Fruit fly (Drosophila melanogaster) whole organism, adult: Measurements from ENCODE around the gene CG7049.

Source experiments
- CG11617 ChIP-seq: fragments of 200-800 bp; sonication (Bioruptor generic); optimal IDR thresholded peaks from 2 replicates; lab custom pipeline; 2017; ENCODE audit warnings: mild to moderate bottlenecking, missing biosample characterization, missing genetic modification reagents, missing genetic modification characterization
- CG12768 ChIP-seq: fragments of 200-800 bp; sonication (Bioruptor generic); optimal IDR thresholded peaks from 2 replicates; lab custom pipeline; 2017; ENCODE audit warnings: missing biosample characterization, missing genetic modification characterization, mild to moderate bottlenecking, moderate library complexity, missing genetic modification reagents
- CG14711 ChIP-seq: fragments of 200-800 bp; sonication (Bioruptor generic); optimal IDR thresholded peaks from 2 replicates; lab custom pipeline; 2018; ENCODE audit warnings: missing biosample characterization, mild to moderate bottlenecking, missing genetic modification characterization, moderate library complexity
- CG1620 ChIP-seq: fragments of 200-800 bp; sonication (Bioruptor generic); optimal IDR thresholded peaks from 2 replicates; lab custom pipeline; 2016; ENCODE audit warnings: missing biosample characterization, missing genetic modification characterization
- CG33017 ChIP-seq: fragments of 200-800 bp; sonication (Bioruptor generic); optimal IDR thresholded peaks from 2 replicates; lab custom pipeline; 2018; ENCODE audit warnings: missing biosample characterization, mild to moderate bottlenecking, missing genetic modification characterization, moderate library complexity
- CG5204 ChIP-seq: fragments of 200-800 bp; sonication (Bioruptor generic); optimal IDR thresholded peaks from 2 replicates; lab custom pipeline; 2016; ENCODE audit warnings: missing biosample characterization, missing genetic modification characterization
- CG7045 ChIP-seq: fragments of 200-800 bp; sonication (Bioruptor generic); optimal IDR thresholded peaks from 2 replicates; lab custom pipeline; 2017; ENCODE audit warnings: missing biosample characterization, mild to moderate bottlenecking, missing genetic modification characterization
- CG7101 ChIP-seq: fragments of 200-800 bp; sonication (Bioruptor generic); optimal IDR thresholded peaks from 2 replicates; lab custom pipeline; 2018; ENCODE audit warnings: missing biosample characterization, mild to moderate bottlenecking, missing genetic modification characterization, moderate library complexity
- Clk ChIP-seq: fragments of 200-800 bp; sonication (Bioruptor generic); optimal IDR thresholded peaks from 2 replicates; lab custom pipeline; 2017; ENCODE audit warnings: missing biosample characterization, missing genetic modification characterization
- Crg-1 ChIP-seq: fragments of 200-800 bp; sonication (Bioruptor generic); optimal IDR thresholded peaks from 2 replicates; lab custom pipeline; 2016; ENCODE audit warnings: missing biosample characterization, missing genetic modification characterization
- Hr96 ChIP-seq: fragments of 200-800 bp; sonication (Bioruptor generic); optimal IDR thresholded peaks from 2 replicates; lab custom pipeline; 2016; ENCODE audit warnings: missing biosample characterization, missing genetic modification characterization
- Mnt ChIP-seq: fragments of 200-800 bp; sonication (Bioruptor generic); optimal IDR thresholded peaks from 2 replicates; lab custom pipeline; 2016; ENCODE audit warnings: missing biosample characterization, mild to moderate bottlenecking, missing genetic modification characterization
- bab1 ChIP-seq: fragments of 200-800 bp; sonication (Bioruptor generic); optimal IDR thresholded peaks from 3 replicates; lab custom pipeline; 2019; ENCODE audit warnings: missing biosample characterization, mild to moderate bottlenecking, missing genetic modification characterization, moderate library complexity
- cic ChIP-seq: fragments of 200-800 bp; sonication (Bioruptor generic); optimal IDR thresholded peaks from 2 replicates; lab custom pipeline; 2017; ENCODE audit warnings: missing biosample characterization, mild to moderate bottlenecking, missing genetic modification characterization, moderate library complexity
- cnc ChIP-seq, 2 experiments: fragments of >200 bp; optimal IDR thresholded peaks; 2 replicates each; lab custom pipeline; 2017
- kay ChIP-seq: fragments of 200-800 bp; sonication (Bioruptor generic); peaks from one replicate; lab custom pipeline; 2016; ENCODE audit warnings: missing biosample characterization, missing genetic modification characterization, borderline replicate concordance
- ovo ChIP-seq: fragments of 200-800 bp; sonication (Bioruptor generic); optimal IDR thresholded peaks from 2 replicates; lab custom pipeline; 2016; ENCODE audit warnings: missing biosample characterization, missing genetic modification characterization
- pad ChIP-seq: fragments of 200-800 bp; sonication (Bioruptor generic); optimal IDR thresholded peaks from 3 replicates; lab custom pipeline; 2017; ENCODE audit warnings: missing biosample characterization, missing genetic modification characterization, mild to moderate bottlenecking, moderate library complexity, missing genetic modification reagents
- tj ChIP-seq: fragments of 200-800 bp; sonication (Bioruptor generic); optimal IDR thresholded peaks from 3 replicates; lab custom pipeline; 2017; ENCODE audit warnings: missing biosample characterization, mild to moderate bottlenecking, missing genetic modification characterization, moderate library complexity
- toe ChIP-seq: fragments of 200-800 bp; sonication (Bioruptor generic); optimal IDR thresholded peaks from 2 replicates; lab custom pipeline; 2016; ENCODE audit warnings: missing biosample characterization, missing genetic modification characterization

Gene CG7049

DNA sequence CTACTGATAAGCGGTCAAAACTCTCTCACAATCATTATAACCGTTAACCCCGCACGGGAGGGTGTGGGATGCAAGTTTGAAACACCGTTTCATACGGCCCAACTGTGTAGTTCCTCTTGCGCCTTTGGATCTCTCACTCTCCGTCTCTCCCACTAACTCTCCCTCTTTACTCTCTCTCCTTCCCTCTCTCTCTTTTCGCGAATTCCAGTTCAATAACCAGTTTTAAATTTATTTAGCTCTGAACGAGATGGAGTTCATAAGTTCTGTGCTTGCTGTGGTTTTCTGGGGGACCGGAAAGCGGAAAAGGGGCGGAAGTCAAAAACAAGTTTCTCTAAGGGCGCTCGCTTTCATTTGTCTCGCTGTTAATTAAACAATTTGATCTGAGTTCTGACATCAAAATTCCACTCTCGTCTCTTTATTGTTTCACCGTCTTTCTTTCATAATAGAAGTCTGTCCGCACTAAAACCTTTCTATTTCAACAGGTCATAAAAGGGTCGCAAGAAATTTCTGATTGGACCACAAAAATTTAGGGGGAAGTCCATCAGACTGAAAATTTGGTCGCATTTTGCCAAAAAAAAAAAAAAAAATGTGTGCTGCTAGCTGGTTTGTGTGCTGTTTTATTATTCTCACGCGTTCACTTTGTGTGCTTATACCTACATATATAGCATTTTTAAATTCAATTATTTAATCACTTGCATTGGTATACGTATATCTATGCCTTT, 35.0 kb downstream of the CG7049 start:
- TF ChIP-seq pad (GFP tag; lab: Kevin White, UChicago) (peak; percentile 95), CG14711 (tag; lab: Kevin White, UChicago) (no peak), ovo (GFP tag; lab: Kevin White, UChicago) (peak; percentile 91)

DNA sequence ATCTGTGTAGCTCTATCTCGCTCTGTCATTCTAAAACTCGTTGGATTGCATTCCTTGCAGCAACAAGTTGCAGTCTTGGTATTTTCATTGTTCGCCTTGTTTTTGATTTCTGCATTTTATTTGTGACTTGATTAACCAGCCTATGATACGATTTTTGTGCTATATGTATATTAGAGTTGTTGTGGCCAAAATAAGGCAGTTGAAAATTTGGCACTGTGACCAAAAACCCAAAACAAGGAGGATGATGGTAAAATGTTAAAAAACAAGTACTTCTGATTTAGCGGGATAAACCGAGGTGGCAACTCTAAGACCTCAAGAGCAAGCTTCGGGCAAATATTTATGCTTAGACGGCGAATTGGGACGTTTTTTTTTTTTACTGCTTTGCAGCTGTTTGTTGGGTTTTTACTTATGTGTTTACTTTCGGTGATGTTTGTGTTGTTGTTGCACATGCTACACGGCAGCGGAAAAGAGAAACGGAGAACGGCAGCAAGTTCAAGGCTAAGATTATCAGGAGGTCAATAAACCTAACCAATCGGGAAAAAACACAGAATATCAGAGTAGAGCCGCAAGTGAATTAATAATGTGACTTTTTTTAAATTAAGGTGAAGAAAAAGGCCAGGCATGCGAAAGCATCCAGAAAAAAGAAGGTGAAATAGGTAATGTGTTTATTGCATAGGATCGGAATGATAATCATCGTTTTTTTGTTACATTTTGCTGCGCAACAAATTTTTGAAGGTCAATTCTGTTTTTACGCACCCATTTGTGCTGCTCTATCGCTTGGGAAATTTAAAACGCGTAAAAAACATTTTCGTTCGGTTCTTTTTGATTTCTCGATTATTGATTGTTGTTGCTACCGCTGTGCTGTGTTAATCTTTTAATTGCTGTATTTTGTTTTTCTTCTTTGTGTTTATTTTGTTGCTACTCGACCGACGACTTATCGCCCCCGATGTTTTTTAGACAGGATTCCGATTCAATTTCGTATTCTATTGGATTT, 36.2 kb downstream of the CG7049 start:
- TF ChIP-seq Crg-1 = no peak
- no peak for TF ChIP-seq bab1 (GFP tag; lab: Kevin White, UChicago)
- peak; percentile 39 for TF ChIP-seq tj (GFP tag; lab: Kevin White, UChicago)
- peak; percentile 84 for TF ChIP-seq kay
- TF ChIP-seq CG33017 (tag; lab: Kevin White, UChicago) = no peak
- TF ChIP-seq Clk (GFP tag; lab: Kevin White, UChicago) = no peak
- TF ChIP-seq CG5204 (GFP tag; lab: Kevin White, UChicago) = no peak

DNA sequence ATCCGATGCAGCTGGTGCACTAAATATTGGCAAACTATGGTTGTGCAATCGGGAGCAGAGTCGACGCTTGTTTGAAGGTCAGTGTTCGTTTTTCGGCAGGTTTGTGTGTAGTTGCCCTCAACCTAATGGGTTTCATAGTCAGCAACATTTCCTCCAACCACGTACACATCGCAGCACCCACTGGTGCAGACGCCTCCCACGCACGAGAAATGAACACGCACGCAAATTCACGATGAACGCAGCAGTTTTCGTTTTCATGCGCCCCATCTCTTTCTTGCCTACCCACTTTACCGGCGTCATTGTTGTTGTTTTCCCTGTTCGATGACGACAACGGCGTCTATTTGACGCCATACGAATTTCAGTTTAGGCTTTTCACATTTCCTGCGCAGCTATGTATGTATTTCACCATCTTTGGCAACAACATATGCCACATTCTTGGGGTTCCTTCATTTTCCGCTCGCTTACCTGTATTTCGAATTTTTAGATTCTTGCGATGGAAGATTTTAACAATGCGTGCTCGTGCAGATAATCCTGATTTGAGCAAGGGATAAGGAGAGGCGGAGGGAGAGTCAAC, 38.3 kb downstream of the CG7049 start:
- TF ChIP-seq cnc (optimal IDR thresholded peaks at IDR 0.05; lab: Kevin White, UChicago) (peak in 1 of 2 experiments; percentile 24), tj (GFP tag; lab: Kevin White, UChicago) (peak; percentile 68), kay (peak; percentile 29), toe (GFP tag; lab: Kevin White, UChicago) (no peak)

DNA sequence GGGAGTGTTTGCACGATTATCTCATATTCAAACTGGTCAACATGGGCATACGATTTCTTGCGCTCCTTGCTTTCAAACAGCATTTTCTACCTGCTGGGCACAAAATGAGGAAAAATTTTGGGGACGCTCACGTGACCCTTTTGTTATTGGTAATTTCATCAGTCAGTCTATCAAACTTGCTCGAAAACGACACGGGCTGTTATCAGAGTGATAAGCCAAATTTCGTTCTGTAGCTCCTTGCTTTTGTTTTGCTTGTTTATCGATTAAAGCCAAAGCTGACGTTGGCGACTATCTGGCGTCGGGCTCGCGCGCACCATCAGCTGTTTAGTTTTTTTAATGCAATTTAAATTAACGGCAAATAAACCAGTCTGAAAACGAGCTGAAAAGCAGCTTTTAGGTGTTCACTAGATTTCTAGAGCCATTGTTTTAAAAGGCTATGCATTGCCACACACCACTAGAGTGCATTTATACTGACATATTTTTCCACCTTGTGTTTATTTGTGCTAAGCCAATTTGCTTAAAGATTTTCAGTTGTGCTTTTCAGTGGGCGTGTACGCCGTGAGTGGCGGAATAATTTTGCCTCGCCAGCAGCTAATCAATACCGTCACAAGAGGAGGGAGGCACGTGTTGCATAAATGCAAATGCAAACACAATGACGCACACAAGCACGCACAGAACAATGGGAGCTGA, 39.3 kb downstream of the CG7049 start:
- TF ChIP-seq CG12768 (GFP tag; lab: Kevin White, UChicago) (peak; percentile 12), CG14711 (tag; lab: Kevin White, UChicago) (no peak), cnc (optimal IDR thresholded peaks at IDR 0.05; lab: Kevin White, UChicago) (no peak), kay (no peak), CG7101 (tag; lab: Kevin White, UChicago) (peak; percentile 1), toe (GFP tag; lab: Kevin White, UChicago) (no peak), CG11617 (GFP tag; lab: Kevin White, UChicago) (no peak), ovo (GFP tag; lab: Kevin White, UChicago) (peak; percentile 23), Mnt (GFP tag; lab: Kevin White, UChicago) (no peak), CG33017 (tag; lab: Kevin White, UChicago) (no peak), CG5204 (GFP tag; lab: Kevin White, UChicago) (no peak), bab1 (GFP tag; lab: Kevin White, UChicago) (no peak), CG7045 (no peak), tj (GFP tag; lab: Kevin White, UChicago) (peak; percentile 81), Clk (GFP tag; lab: Kevin White, UChicago) (no peak), pad (GFP tag; lab: Kevin White, UChicago) (no peak), Crg-1 (peak; percentile 31), Hr96 (GFP tag; lab: Kevin White, UChicago) (no peak), CG1620 (GFP tag; lab: Kevin White, UChicago) (no peak), cic (no peak)

DNA sequence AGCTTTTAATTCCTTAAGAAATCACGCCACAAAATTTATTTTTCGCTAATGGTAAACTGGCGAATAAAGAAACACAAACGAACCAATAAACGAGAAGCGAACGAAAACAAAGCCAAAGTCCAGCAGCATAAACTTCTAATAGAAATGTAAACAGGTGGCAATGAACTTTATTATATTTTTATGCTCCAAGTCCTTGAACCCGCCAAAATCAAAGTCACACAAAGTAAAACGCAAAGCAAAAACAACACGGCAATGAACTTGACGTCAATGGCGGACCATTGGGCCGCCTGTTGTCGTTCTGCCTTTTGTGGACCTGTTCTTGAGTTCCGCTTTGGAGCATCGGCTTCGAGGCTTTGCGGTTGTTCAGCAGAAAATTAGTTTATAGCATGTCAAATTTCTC, 41.2 kb downstream of the CG7049 start:
- TF ChIP-seq cnc (optimal IDR thresholded peaks at IDR 0.05; lab: Kevin White, UChicago) (no peak), kay (no peak), cic (no peak), bab1 (GFP tag; lab: Kevin White, UChicago) (no peak), tj (GFP tag; lab: Kevin White, UChicago) (no peak), toe (GFP tag; lab: Kevin White, UChicago) (no peak), CG14711 (tag; lab: Kevin White, UChicago) (no peak), Hr96 (GFP tag; lab: Kevin White, UChicago) (no peak), CG1620 (GFP tag; lab: Kevin White, UChicago) (no peak), Crg-1 (no peak), Mnt (GFP tag; lab: Kevin White, UChicago) (no peak), CG7101 (tag; lab: Kevin White, UChicago) (no peak), pad (GFP tag; lab: Kevin White, UChicago) (no peak)
